Fruit fly (Drosophila melanogaster): ENCODE results near the gene Wnt5.
A peak's percentile ranks its signal among the peaks of the same experiment; 100 is the strongest.

DNA sequence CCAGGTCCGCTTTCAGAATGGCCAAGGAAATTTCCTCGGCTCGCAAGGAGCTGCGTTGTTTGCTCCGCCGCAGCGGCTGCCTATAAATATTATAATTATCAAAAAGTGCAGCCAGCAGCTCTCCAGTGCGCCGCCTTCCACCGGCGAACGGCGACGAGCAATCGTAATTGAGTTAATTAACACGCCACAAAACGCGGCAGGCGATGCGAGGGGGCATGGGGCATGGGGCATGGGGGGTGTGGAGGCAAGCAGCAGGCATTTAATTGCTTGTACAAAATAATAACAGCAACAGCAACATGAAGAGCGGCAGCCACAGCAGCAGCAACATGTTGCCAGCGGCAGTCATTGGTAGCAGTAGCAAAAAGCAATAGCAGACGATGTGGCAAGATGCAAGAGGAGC is 45.5 kb upstream of the Wnt5 start:
- TF ChIP-seq rn (GFP tag; IDR thresholded peaks at IDR 0.05): no peak
- no peak for TF ChIP-seq CG8159 (tag; optimal IDR thresholded peaks at IDR 0.05)
- TF ChIP-seq CG13204 (GFP tag; optimal IDR thresholded peaks at IDR 0.05): peak; percentile 85
- no peak for TF ChIP-seq Ets98B (GFP tag; IDR thresholded peaks at IDR 0.05)
- TF ChIP-seq CG12605 (GFP tag; IDR thresholded peaks at IDR 0.05): no peak
